Worm (Caenorhabditis elegans): ENCODE measurements around the gene F56F10.2.

DNA sequence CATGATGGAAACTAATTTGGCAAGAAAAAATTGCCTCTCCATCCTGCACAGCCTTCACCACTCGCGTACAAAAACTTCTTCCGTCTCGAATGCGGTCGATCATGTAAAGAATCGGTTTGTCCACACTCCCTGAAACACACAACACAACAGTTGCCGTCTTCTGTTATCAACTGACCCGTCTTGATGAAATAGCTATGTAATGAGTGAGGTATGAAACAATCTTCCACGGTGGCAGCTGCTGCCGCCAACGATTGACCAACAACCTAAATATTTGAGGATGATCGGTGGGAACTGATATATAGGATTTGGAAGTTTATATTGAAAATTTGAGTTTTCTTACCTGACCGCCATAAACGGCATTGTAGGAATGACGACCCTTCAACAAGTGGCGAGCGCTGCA is 47.2 kb upstream of the F56F10.2 start:
- no peak for TF ChIP-seq ceh-22 (tag; optimal IDR thresholded peaks at IDR 0.05)
- TF ChIP-seq ceh-34 (tag; optimal IDR thresholded peaks at IDR 0.05): no peak
- TF ChIP-seq nhr-11 (tag; optimal IDR thresholded peaks at IDR 0.05): no peak
- no peak for TF ChIP-seq fkh-10 (GFP tag; optimal IDR thresholded peaks at IDR 0.05)
- TF ChIP-seq ceh-6 (GFP tag; optimal IDR thresholded peaks at IDR 0.05): no peak
- TF ChIP-seq dve-1 (tag; optimal IDR thresholded peaks at IDR 0.05): no peak
- no peak for TF ChIP-seq nfya-1 (tag; optimal IDR thresholded peaks at IDR 0.05)
- TF ChIP-seq sox-4 (tag; optimal IDR thresholded peaks at IDR 0.05): no peak
- TF ChIP-seq eyg-1 (tag; optimal IDR thresholded peaks at IDR 0.05): no peak
- no peak for TF ChIP-seq elt-2 (tag; optimal IDR thresholded peaks at IDR 0.05)
- TF ChIP-seq K09A11.1 (tag; optimal IDR thresholded peaks at IDR 0.05; ENCODE audit: insufficient read depth): no peak
